Fruit fly (Drosophila melanogaster): Measurements from ENCODE around the gene bor.

The bor gene

dm6 chr3R:16279382-16279932 lies 15.5 kb upstream of the bor start:
- TF ChIP-seq CG17806 (tag; optimal IDR thresholded peaks at IDR 0.05) (no peak), CG34367 (tag; optimal IDR thresholded peaks at IDR 0.05) (no peak), D1 (tag; optimal IDR thresholded peaks at IDR 0.05) (peak; percentile 60), CG9948 (tag; optimal IDR thresholded peaks at IDR 0.05) (no peak), gl (tag; optimal IDR thresholded peaks at IDR 0.05) (no peak), CG10348 (GFP tag; IDR thresholded peaks at IDR 0.05) (no peak), CG13204 (GFP tag; optimal IDR thresholded peaks at IDR 0.05) (no peak), CG15710 (tag; optimal IDR thresholded peaks at IDR 0.05) (no peak)

dm6 chr3R:16277543-16277942 lies 13.6 kb upstream of the bor start:
- TF ChIP-seq fd96Ca (GFP tag; IDR thresholded peaks at IDR 0.05): no peak
- TF ChIP-seq CG12605 (GFP tag; IDR thresholded peaks at IDR 0.05): peak; percentile 32; the same call in 1 of the 2 replicates

dm6 chr3R:16276992-16277391 lies 13.1 kb upstream of the bor start:
- TF ChIP-seq EcR (GFP tag; optimal IDR thresholded peaks at IDR 0.05) (no peak), CG14655 (GFP tag; optimal IDR thresholded peaks at IDR 0.05) (no peak), D1 (tag; optimal IDR thresholded peaks at IDR 0.05) (no peak), CG8159 (tag; optimal IDR thresholded peaks at IDR 0.05) (peak; percentile 29), CG4496 (GFP tag; IDR thresholded peaks at IDR 0.05) (no peak), Pif1A (GFP tag; optimal IDR thresholded peaks at IDR 0.05) (no peak), CG32121 (GFP tag; IDR thresholded peaks at IDR 0.05) (peak; percentile 33; the same call in 1 of the 2 replicates), CG8301 (tag; optimal IDR thresholded peaks at IDR 0.05) (no peak), CG10348 (GFP tag; IDR thresholded peaks at IDR 0.05) (no peak), CG9948 (tag; optimal IDR thresholded peaks at IDR 0.05) (no peak), CG15710 (tag; optimal IDR thresholded peaks at IDR 0.05) (peak; percentile 10), CG12605 (GFP tag; IDR thresholded peaks at IDR 0.05) (no peak), Pif1B (GFP tag; optimal IDR thresholded peaks at IDR 0.05) (no peak), fd96Ca (GFP tag; IDR thresholded peaks at IDR 0.05) (no peak), CG13204 (GFP tag; optimal IDR thresholded peaks at IDR 0.05) (no peak), rn (GFP tag; IDR thresholded peaks at IDR 0.05) (no peak), Snoo (tag; optimal IDR thresholded peaks at IDR 0.05) (no peak), Ets98B (GFP tag; IDR thresholded peaks at IDR 0.05) (no peak), gl (tag; optimal IDR thresholded peaks at IDR 0.05) (no peak), CG34367 (tag; optimal IDR thresholded peaks at IDR 0.05) (no peak), CG17806 (tag; optimal IDR thresholded peaks at IDR 0.05) (peak; percentile 4)

dm6 chr3R:16275890-16276619 lies 12.1 kb upstream of the bor start:
- TF ChIP-seq CG32121 (GFP tag; IDR thresholded peaks at IDR 0.05) (peak; percentile 73), CG14655 (GFP tag; optimal IDR thresholded peaks at IDR 0.05) (no peak), fd96Ca (GFP tag; IDR thresholded peaks at IDR 0.05) (0 out of 3 replicates have a peak, but pooled peaks have one; percentile 31), Ets98B (GFP tag; IDR thresholded peaks at IDR 0.05) (peak; percentile 45), Pif1A (GFP tag; optimal IDR thresholded peaks at IDR 0.05) (no peak), CG34367 (tag; optimal IDR thresholded peaks at IDR 0.05) (no peak)

dm6 chr3R:16275329-16275728 lies 11.4 kb upstream of the bor start:
- no peak for TF ChIP-seq Ets98B (GFP tag; IDR thresholded peaks at IDR 0.05)
- no peak for TF ChIP-seq Snoo (tag; optimal IDR thresholded peaks at IDR 0.05)
- no peak for TF ChIP-seq CG34367 (tag; optimal IDR thresholded peaks at IDR 0.05)
- TF ChIP-seq Pif1B (GFP tag; optimal IDR thresholded peaks at IDR 0.05): no peak
- no peak for TF ChIP-seq CG8301 (tag; optimal IDR thresholded peaks at IDR 0.05)
- TF ChIP-seq gl (tag; optimal IDR thresholded peaks at IDR 0.05): no peak
- no peak for TF ChIP-seq CG10348 (GFP tag; IDR thresholded peaks at IDR 0.05)
- TF ChIP-seq CG13204 (GFP tag; optimal IDR thresholded peaks at IDR 0.05): no peak
- no peak for TF ChIP-seq D1 (tag; optimal IDR thresholded peaks at IDR 0.05)
- no peak for TF ChIP-seq CG4496 (GFP tag; IDR thresholded peaks at IDR 0.05)
- no peak for TF ChIP-seq CG14655 (GFP tag; optimal IDR thresholded peaks at IDR 0.05)
- no peak for TF ChIP-seq CG32121 (GFP tag; IDR thresholded peaks at IDR 0.05)
- TF ChIP-seq CG17806 (tag; optimal IDR thresholded peaks at IDR 0.05): no peak
- no peak for TF ChIP-seq CG12605 (GFP tag; IDR thresholded peaks at IDR 0.05)
- TF ChIP-seq fd96Ca (GFP tag; IDR thresholded peaks at IDR 0.05): no peak
- no peak for TF ChIP-seq Pif1A (GFP tag; optimal IDR thresholded peaks at IDR 0.05)
- TF ChIP-seq EcR (GFP tag; optimal IDR thresholded peaks at IDR 0.05): no peak
- no peak for TF ChIP-seq rn (GFP tag; IDR thresholded peaks at IDR 0.05)

- TF ChIP-seq CG17806 (tag; optimal IDR thresholded peaks at IDR 0.05) (no peak), CG12605 (GFP tag; IDR thresholded peaks at IDR 0.05) (no peak), rn (GFP tag; IDR thresholded peaks at IDR 0.05) (no peak), Pif1A (GFP tag; optimal IDR thresholded peaks at IDR 0.05) (no peak), CG4496 (GFP tag; IDR thresholded peaks at IDR 0.05) (peak; percentile 20; the same call in 1 of the 3 replicates), CG10348 (GFP tag; IDR thresholded peaks at IDR 0.05) (no peak), EcR (GFP tag; optimal IDR thresholded peaks at IDR 0.05) (peak; percentile 62), Snoo (tag; optimal IDR thresholded peaks at IDR 0.05) (no peak), fd96Ca (GFP tag; IDR thresholded peaks at IDR 0.05) (peak; percentile 40; the same call in 1 of the 3 replicates)
Measured at dm6 chr3R:16274534-16274933, 10.6 kb upstream of the bor start.

Measured in whole organism, pupa.